Worm (Caenorhabditis elegans) whole organism, midembryonic: ENCODE results near the gene C17F4.3.

Experiments used
- cog-1 ChIP-seq: sonication (generic microtip); optimal IDR thresholded peaks from 2 replicates; lab custom pipeline; 2016; ENCODE audit warnings: missing genetic modification characterization, missing compliant biosample characterization
- flt-1 ChIP-seq: fragments of 200-800 bp; sonication (Bioruptor generic); IDR thresholded peaks from 2 replicates; pipeline ENCODE4 v1.3.6; 2022; ENCODE audit warnings: missing genetic modification characterization, missing compliant biosample characterization
- klf-2 ChIP-seq: fragments of 200-800 bp; sonication (Bioruptor generic); conservative IDR thresholded peaks from 2 replicates; pipeline ENCODE4 v1.3.6; 2022; ENCODE audit warnings: missing genetic modification reagents, missing genetic modification characterization, missing compliant biosample characterization
- med-1 ChIP-seq: sonication (generic microtip); optimal IDR thresholded peaks from 2 replicates; lab custom pipeline; 2017; ENCODE audit warnings: missing genetic modification characterization, mild to moderate bottlenecking, missing compliant biosample characterization, antibody characterized with exemption, missing genetic modification reagents; ENCODE audit not compliant: insufficient read depth
- tab-1 ChIP-seq: fragments of 200-800 bp; sonication (Bioruptor generic); IDR thresholded peaks from 2 replicates; pipeline ENCODE4 v1.3.6; 2022; ENCODE audit warnings: missing genetic modification characterization, missing compliant biosample characterization
- ztf-23 ChIP-seq: fragments of 200-800 bp; sonication (Bioruptor generic); IDR thresholded peaks from 2 replicates; pipeline ENCODE4 v1.3.6; 2022; ENCODE audit warnings: missing genetic modification reagents, missing genetic modification characterization, missing compliant biosample characterization
- ztf-29 ChIP-seq: fragments of 200-800 bp; sonication (Bioruptor generic); IDR thresholded peaks from 2 replicates; pipeline ENCODE4 v1.3.6; 2022; ENCODE audit warnings: missing genetic modification reagents, missing genetic modification characterization, missing compliant biosample characterization

DNA sequence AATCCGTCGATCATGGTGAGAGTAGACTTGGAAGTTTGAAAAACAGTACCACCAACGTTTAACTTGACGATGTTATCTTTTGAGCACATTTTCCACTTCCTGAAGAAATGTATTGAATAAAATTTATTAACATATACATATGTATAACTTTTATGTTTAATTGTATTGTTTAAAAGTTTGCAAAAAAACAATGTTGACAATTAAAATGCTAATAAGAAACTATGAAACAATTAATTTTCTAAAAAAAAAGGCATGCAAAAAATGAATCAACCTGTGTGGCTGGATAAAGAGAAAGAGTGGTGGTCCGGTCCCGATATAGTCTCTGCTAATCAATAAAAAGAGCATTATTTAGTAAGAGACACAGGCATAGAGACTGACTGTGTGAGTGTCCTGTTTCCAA, 5.6 kb upstream of the C17F4.3 start, which contains the start of gene C17F4.8:
- TF ChIP-seq med-1 (GFP tag; lab: Kevin White, UChicago) (no peak), cog-1 (no peak), klf-2 (GFP tag; lab: Robert Waterston, UW) (no peak), tab-1 (GFP tag; lab: Robert Waterston, UW) (no peak), ztf-29 (no peak), flt-1 (no peak), ztf-23 (GFP tag; lab: Robert Waterston, UW) (no peak)
